Worm (Caenorhabditis elegans) whole organism, young adult: ENCODE measurements around the gene C16D9.9.

Experiments used
- B0336.3 ChIP-seq: fragments of 200-800 bp; sonication (Bioruptor generic); IDR thresholded peaks from 2 replicates; pipeline ENCODE4 v1.3.6; 2022; ENCODE audit warnings: missing genetic modification characterization, missing compliant biosample characterization
- D2030.7 ChIP-seq: fragments of 200-800 bp; sonication (Bioruptor generic); IDR thresholded peaks from 2 replicates; pipeline ENCODE4 v1.3.6; 2022; ENCODE audit warnings: missing genetic modification reagents, missing genetic modification characterization, missing compliant biosample characterization
- F37B4.10 ChIP-seq: fragments of 200-800 bp; sonication (Bioruptor generic); IDR thresholded peaks from 2 replicates; pipeline ENCODE4 v1.3.6; 2022; ENCODE audit warnings: missing genetic modification characterization, missing compliant biosample characterization
- F57A8.1 ChIP-seq: fragments of 200-800 bp; sonication (Bioruptor generic); optimal IDR thresholded peaks from 2 replicates; lab custom pipeline; 2018; ENCODE audit warnings: mild to moderate bottlenecking, missing genetic modification characterization, moderate library complexity, missing compliant biosample characterization
- K12H6.12 ChIP-seq: fragments of 200-800 bp; sonication (Bioruptor generic); optimal IDR thresholded peaks from 2 replicates; lab custom pipeline; 2018; ENCODE audit warnings: mild to moderate bottlenecking, missing genetic modification characterization, missing compliant biosample characterization
- Y95B8A.8 ChIP-seq: fragments of 200-800 bp; sonication (Bioruptor generic); IDR thresholded peaks from 2 replicates; pipeline ENCODE4 v1.3.6; 2022; ENCODE audit warnings: missing genetic modification reagents, missing genetic modification characterization, missing compliant biosample characterization
- ZK185.1 ChIP-seq: sonication (generic microtip); optimal IDR thresholded peaks from 2 replicates; lab custom pipeline; 2016; ENCODE audit warnings: mild to moderate bottlenecking, missing genetic modification characterization, missing compliant biosample characterization; ENCODE audit not compliant: poor library complexity, severe bottlenecking
- ama-1 ChIP-seq, 3 experiments: fragments of 150-350 bp in 1 of 3; sonication (generic microtip) in 2 of 3; optimal IDR thresholded peaks; 2 replicates each; lab custom pipeline; 2014 to 2018; ENCODE audit warnings: missing biosample characterization in 2 of 3, missing genetic modification characterization in 2 of 3, missing genetic modification reagents in 2 of 3
- atf-7 ChIP-seq: sonication (generic microtip); optimal IDR thresholded peaks from 2 replicates; lab custom pipeline; 2017; ENCODE audit warnings: mild to moderate bottlenecking, missing genetic modification characterization, missing compliant biosample characterization
- athp-1 ChIP-seq: sonication (generic microtip); optimal IDR thresholded peaks from 2 replicates; lab custom pipeline; 2017; ENCODE audit warnings: mild to moderate bottlenecking, missing genetic modification characterization, missing compliant biosample characterization
- attf-3 ChIP-seq: fragments of 200-800 bp; sonication (Bioruptor generic); conservative IDR thresholded peaks from 2 replicates; pipeline ENCODE4 v1.3.6; 2022; ENCODE audit warnings: missing genetic modification reagents, missing genetic modification characterization, missing compliant biosample characterization
- attf-5 ChIP-seq: fragments of 200-800 bp; sonication (Bioruptor generic); optimal IDR thresholded peaks from 2 replicates; lab custom pipeline; 2018; ENCODE audit warnings: mild to moderate bottlenecking, missing genetic modification characterization, missing compliant biosample characterization
- bed-2 ChIP-seq: fragments of 200-800 bp; sonication (Bioruptor generic); IDR thresholded peaks from 2 replicates; pipeline ENCODE4 v1.3.6; 2022; ENCODE audit warnings: missing genetic modification reagents, missing genetic modification characterization, missing compliant biosample characterization
- cebp-1 ChIP-seq, 2 experiments: fragments of 200-800 bp in 1 of 2; sonication (Bioruptor generic) in 1 of 2; sonication (generic microtip) in 1 of 2; IDR thresholded peaks in 1 of 2; optimal IDR thresholded peaks in 1 of 2; 2 replicates each; pipeline versions ENCODE4 v1.3.6 to Lab custom; 2017 to 2022; ENCODE audit warnings: missing compliant biosample characterization in 2 of 2, missing genetic modification characterization in 2 of 2, mild to moderate bottlenecking in 1 of 2, missing genetic modification reagents in 1 of 2, moderate library complexity in 1 of 2
- ceh-40 ChIP-seq: fragments of 200-800 bp; sonication (Bioruptor generic); IDR thresholded peaks from 2 replicates; pipeline ENCODE4 v1.3.6; 2022; ENCODE audit warnings: missing genetic modification characterization, missing compliant biosample characterization
- dox-1 ChIP-seq: fragments of 200-800 bp; sonication (Bioruptor generic); IDR thresholded peaks from 2 replicates; pipeline ENCODE4 v1.3.6; 2022; ENCODE audit warnings: missing genetic modification reagents, missing genetic modification characterization, missing compliant biosample characterization
- dpl-1 ChIP-seq: fragments of 150-350 bp; optimal IDR thresholded peaks from 2 replicates; lab custom pipeline; 2014; ENCODE audit warnings: missing biosample characterization, missing genetic modification reagents, missing genetic modification characterization
- efl-1 ChIP-seq: fragments of 150-350 bp; optimal IDR thresholded peaks from 2 replicates; lab custom pipeline; 2014; ENCODE audit warnings: missing biosample characterization, missing genetic modification reagents, missing genetic modification characterization
- ekl-4 ChIP-seq: fragments of 200-800 bp; sonication (Bioruptor generic); IDR thresholded peaks from 2 replicates; pipeline ENCODE4 v1.3.6; 2022; ENCODE audit warnings: missing genetic modification reagents, missing genetic modification characterization, missing compliant biosample characterization
- gei-17 ChIP-seq: fragments of 200-800 bp; sonication (Bioruptor generic); optimal IDR thresholded peaks from 2 replicates; lab custom pipeline; 2018; ENCODE audit warnings: mild to moderate bottlenecking, missing genetic modification characterization, missing compliant biosample characterization
- hlh-12 ChIP-seq: sonication (generic microtip); optimal IDR thresholded peaks from 2 replicates; lab custom pipeline; 2016; ENCODE audit warnings: missing genetic modification characterization, missing compliant biosample characterization
- hmg-1.2 ChIP-seq: fragments of 200-800 bp; sonication (Bioruptor generic); IDR thresholded peaks from 2 replicates; pipeline ENCODE4 v1.3.6; 2022; ENCODE audit warnings: missing genetic modification reagents, missing genetic modification characterization, missing compliant biosample characterization
- hsf-1 ChIP-seq: fragments of 200-800 bp; sonication (Bioruptor generic); IDR thresholded peaks from 2 replicates; pipeline ENCODE4 v1.3.6; 2022; ENCODE audit warnings: missing genetic modification reagents, missing genetic modification characterization, missing compliant biosample characterization
- let-607 ChIP-seq, 2 experiments: fragments of 200-800 bp in 1 of 2; sonication (Bioruptor generic) in 1 of 2; sonication (generic microtip) in 1 of 2; optimal IDR thresholded peaks; 2 replicates each; lab custom pipeline; 2016 to 2018; ENCODE audit warnings: mild to moderate bottlenecking in 2 of 2, missing compliant biosample characterization in 2 of 2, missing genetic modification characterization in 2 of 2, moderate library complexity in 2 of 2, missing genotype in 1 of 2
- lin-26 ChIP-seq: fragments of 200-800 bp; sonication (Bioruptor generic); IDR thresholded peaks from 2 replicates; pipeline ENCODE4 v1.3.6; 2022; ENCODE audit warnings: missing genetic modification reagents, missing genetic modification characterization, missing compliant biosample characterization
- lin-54 ChIP-seq: fragments of 200-800 bp; sonication (Bioruptor generic); optimal IDR thresholded peaks from 2 replicates; lab custom pipeline; 2018; ENCODE audit warnings: mild to moderate bottlenecking, missing genetic modification characterization, missing compliant biosample characterization
- lsl-1 ChIP-seq: fragments of 200-800 bp; sonication (Bioruptor generic); optimal IDR thresholded peaks from 2 replicates; lab custom pipeline; 2018; ENCODE audit warnings: mild to moderate bottlenecking, missing genetic modification characterization, moderate library complexity, missing compliant biosample characterization
- madf-3 ChIP-seq: fragments of 200-800 bp; sonication (Bioruptor generic); IDR thresholded peaks from 2 replicates; pipeline ENCODE4 v1.3.6; 2022; ENCODE audit warnings: missing genetic modification reagents, missing genetic modification characterization, missing compliant biosample characterization
- madf-6 ChIP-seq: fragments of 200-800 bp; sonication (Bioruptor generic); IDR thresholded peaks from 2 replicates; pipeline ENCODE4 v1.3.6; 2022; ENCODE audit warnings: missing genetic modification reagents, missing genetic modification characterization, missing compliant biosample characterization
- mcd-1 ChIP-seq: fragments of 200-800 bp; sonication (Bioruptor generic); IDR thresholded peaks from 2 replicates; pipeline ENCODE4 v1.3.6; 2022; ENCODE audit warnings: missing genetic modification reagents, missing genetic modification characterization, missing compliant biosample characterization
- mxl-1 ChIP-seq: sonication (generic microtip); optimal IDR thresholded peaks from 2 replicates; lab custom pipeline; 2016; ENCODE audit warnings: missing genetic modification characterization, missing compliant biosample characterization
- nfya-1 ChIP-seq: sonication (generic microtip); optimal IDR thresholded peaks from 2 replicates; lab custom pipeline; 2017; ENCODE audit warnings: antibody characterized with exemption, missing compliant biosample characterization, missing genetic modification characterization, borderline replicate concordance; ENCODE audit not compliant: insufficient read depth
- nfya-2 ChIP-seq: fragments of 200-800 bp; sonication (Bioruptor generic); IDR thresholded peaks from 2 replicates; pipeline ENCODE4 v1.3.6; 2022; ENCODE audit warnings: missing genetic modification reagents, missing genetic modification characterization, missing compliant biosample characterization
- nhr-80 ChIP-seq: sonication (generic microtip); optimal IDR thresholded peaks from 2 replicates; lab custom pipeline; 2016; ENCODE audit warnings: missing genetic modification characterization, missing compliant biosample characterization
- pbrm-1 ChIP-seq: fragments of 200-800 bp; sonication (Bioruptor generic); IDR thresholded peaks from 2 replicates; pipeline ENCODE4 v1.3.6; 2022; ENCODE audit warnings: missing genetic modification reagents, missing genetic modification characterization, missing compliant biosample characterization
- snpc-4 ChIP-seq, 5 experiments: fragments of 150-350 bp in 1 of 5; sonication (generic microtip) in 4 of 5; optimal IDR thresholded peaks; 2 replicates each; lab custom pipeline; 2014 to 2018; ENCODE audit warnings: missing genetic modification characterization in 5 of 5, missing biosample characterization in 3 of 5, antibody characterized with exemption in 2 of 5, mild to moderate bottlenecking in 2 of 5, missing compliant biosample characterization in 2 of 5, missing genotype in 2 of 5, moderate library complexity in 2 of 5, missing genetic modification reagents in 1 of 5
- tbp1 ChIP-seq: fragments of 200-800 bp; sonication (Bioruptor generic); optimal IDR thresholded peaks from 2 replicates; lab custom pipeline; 2018; ENCODE audit warnings: mild to moderate bottlenecking, missing genetic modification characterization, missing compliant biosample characterization
- xnd-1 ChIP-seq: sonication (generic microtip); optimal IDR thresholded peaks from 2 replicates; lab custom pipeline; 2016; ENCODE audit warnings: missing genotype, missing genetic modification reagents, missing genetic modification characterization, missing compliant biosample characterization

Gene C16D9.9

DNA sequence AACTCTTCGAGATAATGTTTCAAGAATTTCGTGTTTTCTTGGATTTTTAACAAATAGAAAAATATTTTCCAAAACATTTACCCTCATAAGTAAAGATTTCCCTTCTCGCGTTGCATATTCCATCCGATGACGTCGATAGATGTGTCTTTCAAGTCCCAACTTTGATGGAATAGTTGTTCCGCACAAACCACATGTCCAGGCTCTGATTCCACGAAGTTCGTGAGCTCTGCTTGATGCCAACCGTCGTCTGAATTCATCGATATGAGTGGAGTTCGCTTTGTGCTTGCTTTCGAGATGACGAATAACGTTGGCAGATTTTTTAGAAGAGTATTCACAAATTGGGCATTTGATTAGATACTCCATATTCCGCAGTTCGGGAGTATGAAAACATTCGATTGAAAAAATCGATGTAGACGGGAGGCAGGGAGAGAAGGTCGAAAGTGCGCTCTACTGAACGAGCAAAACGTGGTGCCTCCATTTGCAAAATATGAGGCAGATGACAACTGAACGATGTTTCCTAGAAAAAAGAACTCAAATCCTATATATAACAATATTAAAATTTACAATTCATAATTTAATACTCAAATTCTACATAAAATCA is 37.0 kb downstream of the C16D9.9 start, which contains the start of gene W02D7.6:
TSS of gene W02D7.6 (minus strand) at position 573 of the 601 bp plus-strand sequence.
- peak; percentile 7 for TF ChIP-seq attf-5 (GFP tag; lab: Kevin White, UChicago)
- peak; percentile 51 for TF ChIP-seq madf-6 (GFP tag; lab: Robert Waterston, UW)
- 0 out of 2 replicates have a peak, but pooled peaks have one; percentile 39 for TF ChIP-seq ceh-40 (GFP tag; lab: Robert Waterston, UW)
- peak; percentile 41 for TF ChIP-seq attf-3
- TF ChIP-seq lin-54, result peak; percentile 39
- 0 out of 2 replicates have a peak, but pooled peaks have one; percentile 12 for TF ChIP-seq Y95B8A.8 (GFP tag; lab: Robert Waterston, UW)
- no peak for TF ChIP-seq gei-17 (GFP tag; lab: Kevin White, UChicago)
- TF ChIP-seq madf-3 (GFP tag; lab: Robert Waterston, UW), result peak; percentile 67; the same call in 1 of the 2 replicates
- TF ChIP-seq mcd-1 (GFP tag; lab: Robert Waterston, UW), result peak; percentile 46; the same call in 1 of the 2 replicates
- 0 out of 2 replicates have a peak, but pooled peaks have one; percentile 8 for TF ChIP-seq D2030.7
- peak; percentile 37; the same call in 1 of the 2 replicates for TF ChIP-seq hmg-1.2 (GFP tag; lab: Robert Waterston, UW)
- TF ChIP-seq athp-1 (tag; lab: Kevin White, UChicago), result peak; percentile 30
- TF ChIP-seq ekl-4 (GFP tag; lab: Robert Waterston, UW), result 0 out of 2 replicates have a peak, but pooled peaks have one; percentile 19
- no peak for TF ChIP-seq lin-26 (GFP tag; lab: Robert Waterston, UW)
- no peak for TF ChIP-seq atf-7
- TF ChIP-seq hsf-1 (GFP tag; lab: Robert Waterston, UW), result peak; percentile 57; the same call in 1 of the 2 replicates
- TF ChIP-seq dox-1 (GFP tag; lab: Robert Waterston, UW), result peak; percentile 41; the same call in 1 of the 2 replicates
- no peak for TF ChIP-seq snpc-4 (GFP tag; optimal IDR thresholded peaks at IDR 0.05; lab: Kevin White, UChicago)
- TF ChIP-seq snpc-4 (tag; optimal IDR thresholded peaks at IDR 0.05; lab: Kevin White, UChicago), result peak in 1 of 4 experiments; percentile 54
- TF ChIP-seq ZK185.1, result peak; percentile 1
- TF ChIP-seq mxl-1 (tag; lab: Kevin White, UChicago), result peak; percentile 24
- no peak for TF ChIP-seq dpl-1
- peak; percentile 8 for TF ChIP-seq nhr-80 (tag; lab: Kevin White, UChicago)
- TF ChIP-seq let-607 (tag; optimal IDR thresholded peaks at IDR 0.05; lab: Kevin White, UChicago), result peak in 1 of 2 experiments; percentile 70
- peak; percentile 27 for TF ChIP-seq lsl-1 (GFP tag; lab: Kevin White, UChicago)
- TF ChIP-seq tbp1 (GFP tag; lab: Kevin White, UChicago), result peak; percentile 34
- peak; percentile 37 for TF ChIP-seq ama-1 (optimal IDR thresholded peaks at IDR 0.05; lab: Kevin White, UChicago)
- TF ChIP-seq ama-1 (GFP tag; optimal IDR thresholded peaks at IDR 0.05; lab: Kevin White, UChicago), result peak in 1 of 2 experiments; percentile 52
- no peak for TF ChIP-seq bed-2 (GFP tag; lab: Robert Waterston, UW)
- TF ChIP-seq F57A8.1 (GFP tag; lab: Kevin White, UChicago), result no peak
- TF ChIP-seq xnd-1 (tag; lab: Kevin White, UChicago), result no peak
- peak; percentile 53; the same call in 1 of the 2 replicates for TF ChIP-seq pbrm-1 (GFP tag; lab: Robert Waterston, UW)
- TF ChIP-seq B0336.3 (GFP tag; lab: Robert Waterston, UW), result peak; percentile 77

DNA sequence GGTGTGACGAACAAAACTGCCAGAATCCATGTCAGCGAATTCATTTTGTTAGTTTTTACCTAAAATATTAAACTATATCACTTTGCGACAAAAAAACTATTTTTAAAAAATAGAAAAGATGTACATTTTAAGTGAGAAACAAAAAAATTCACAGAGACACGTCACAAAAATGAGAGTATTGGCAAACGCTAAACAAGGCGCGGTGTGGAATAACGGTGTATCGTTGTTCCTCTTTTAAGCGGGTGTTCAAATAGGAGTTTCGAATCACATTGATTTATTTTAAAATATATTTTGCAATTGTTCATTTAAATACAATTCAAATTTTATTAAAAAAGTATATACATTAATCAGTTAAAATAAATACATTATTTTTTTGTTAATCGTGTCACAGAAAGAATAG is 38.5 kb downstream of the C16D9.9 start, which contains the start of gene sel-9:
TSS of gene sel-9 (minus strand) at position 59 of the 400 bp plus-strand sequence.
- no peak for TF ChIP-seq hlh-12 (tag; lab: Kevin White, UChicago)
- peak in 1 of 2 experiments; percentile 70 for TF ChIP-seq let-607 (tag; optimal IDR thresholded peaks at IDR 0.05; lab: Kevin White, UChicago)
- no peak for TF ChIP-seq F37B4.10 (GFP tag; lab: Robert Waterston, UW)
- TF ChIP-seq nfya-1, result no peak
- peak; percentile 54 for TF ChIP-seq lin-54
- TF ChIP-seq nfya-2 (GFP tag; lab: Robert Waterston, UW), result no peak
- TF ChIP-seq dpl-1, result peak; percentile 50
- no peak for TF ChIP-seq snpc-4 (GFP tag; optimal IDR thresholded peaks at IDR 0.05; lab: Kevin White, UChicago)
- TF ChIP-seq snpc-4 (tag; optimal IDR thresholded peaks at IDR 0.05; lab: Kevin White, UChicago), result peak in 1 of 4 experiments; percentile 11
- no peak for TF ChIP-seq cebp-1 (GFP tag; IDR thresholded peaks at IDR 0.05; lab: Robert Waterston, UW)
- peak; percentile 33 for TF ChIP-seq cebp-1 (tag; optimal IDR thresholded peaks at IDR 0.05; lab: Kevin White, UChicago)
- no peak for TF ChIP-seq ama-1 (optimal IDR thresholded peaks at IDR 0.05; lab: Kevin White, UChicago)
- no peak for TF ChIP-seq ama-1 (GFP tag; optimal IDR thresholded peaks at IDR 0.05; lab: Kevin White, UChicago)
- peak; percentile 35 for TF ChIP-seq efl-1 (GFP tag; lab: Kevin White, UChicago)
- peak; percentile 95 for TF ChIP-seq attf-3
- TF ChIP-seq K12H6.12 (tag; lab: Kevin White, UChicago), result no peak
